Fruit fly (Drosophila melanogaster) whole organism, prepupa: ENCODE data around the gene brm.
A peak's percentile ranks its signal among the peaks of the same experiment; 100 is the strongest.

Experiments used
- CG10669 ChIP-seq: fragments of 200-800 bp; sonication (Bioruptor generic); optimal IDR thresholded peaks from 3 replicates; lab custom pipeline; 2018; ENCODE audit warnings: missing biosample characterization, mild to moderate bottlenecking, missing genetic modification characterization, moderate library complexity
- CG11762 ChIP-seq: fragments of 200-800 bp; sonication (Bioruptor generic); optimal IDR thresholded peaks from 3 replicates; lab custom pipeline; 2016; ENCODE audit warnings: missing biosample characterization, missing genetic modification characterization; ENCODE audit not compliant: insufficient read depth
- CG11902 ChIP-seq: fragments of 200-800 bp; sonication (Bioruptor generic); optimal IDR thresholded peaks from 3 replicates; lab custom pipeline; 2016; ENCODE audit warnings: missing biosample characterization, missing genetic modification characterization
- CG15336 ChIP-seq: fragments of 200-800 bp; sonication (Bioruptor generic); IDR thresholded peaks from 2 replicates; pipeline ENCODE4 v1.3.6; 2022; ENCODE audit warnings: missing biosample characterization, missing genetic modification characterization
- CG31627 ChIP-seq: fragments of 200-800 bp; sonication (Bioruptor generic); optimal IDR thresholded peaks from 3 replicates; lab custom pipeline; 2016; ENCODE audit warnings: missing biosample characterization, missing genetic modification characterization
- CG32006 ChIP-seq: fragments of 200-800 bp; sonication (Bioruptor generic); optimal IDR thresholded peaks from 3 replicates; lab custom pipeline; 2017; ENCODE audit warnings: missing biosample characterization, mild to moderate bottlenecking, missing genetic modification characterization
- CG3919 ChIP-seq: fragments of 200-800 bp; sonication (Bioruptor generic); optimal IDR thresholded peaks from 3 replicates; lab custom pipeline; 2016; ENCODE audit warnings: missing biosample characterization, missing genetic modification characterization
- CG6276 ChIP-seq: fragments of 200-800 bp; sonication (Bioruptor generic); optimal IDR thresholded peaks from 2 replicates; lab custom pipeline; 2017; ENCODE audit warnings: missing biosample characterization, mild to moderate bottlenecking, missing genetic modification characterization
- CG6854 ChIP-seq: fragments of 200-800 bp; sonication (Bioruptor generic); optimal IDR thresholded peaks from 2 replicates; lab custom pipeline; 2017; ENCODE audit warnings: missing biosample characterization, mild to moderate bottlenecking, missing genetic modification characterization
- CG7368 ChIP-seq: fragments of 200-800 bp; sonication (Bioruptor generic); optimal IDR thresholded peaks from 3 replicates; lab custom pipeline; 2016; ENCODE audit warnings: missing biosample characterization, missing genetic modification characterization
- CG8119 ChIP-seq: fragments of 200-800 bp; sonication (Bioruptor generic); IDR thresholded peaks from 3 replicates; pipeline ENCODE4 v1.3.6; 2022; ENCODE audit warnings: missing biosample characterization, missing genetic modification characterization
- CG9139 ChIP-seq: fragments of 200-800 bp; sonication (Bioruptor generic); optimal IDR thresholded peaks from 3 replicates; lab custom pipeline; 2017; ENCODE audit warnings: missing biosample characterization, mild to moderate bottlenecking, missing genetic modification characterization
- Eip75B ChIP-seq: fragments of 200-800 bp; sonication (Bioruptor generic); optimal IDR thresholded peaks from 3 replicates; lab custom pipeline; 2016; ENCODE audit warnings: missing biosample characterization, missing genetic modification characterization
- Eip78C ChIP-seq: fragments of 200-800 bp; sonication (Bioruptor generic); peaks from one replicate; lab custom pipeline; 2016; ENCODE audit warnings: missing biosample characterization, missing genetic modification characterization
- Ets21C ChIP-seq: fragments of 200-800 bp; sonication (Bioruptor generic); optimal IDR thresholded peaks from 3 replicates; lab custom pipeline; 2016; ENCODE audit warnings: missing biosample characterization, missing genetic modification characterization
- Ets96B ChIP-seq: fragments of 200-800 bp; optimal IDR thresholded peaks from 2 replicates; lab custom pipeline; 2019; ENCODE audit warnings: missing biosample characterization, mild to moderate bottlenecking, missing genetic modification characterization, moderate library complexity
- Gug ChIP-seq: fragments of 200-800 bp; sonication (Bioruptor generic); IDR thresholded peaks from 2 replicates; pipeline ENCODE4 v1.3.6; 2022; ENCODE audit warnings: missing biosample characterization, missing genetic modification characterization
- Hr38 ChIP-seq: sonication (Bioruptor generic); optimal IDR thresholded peaks from 2 replicates; lab custom pipeline; 2016; ENCODE audit warnings: missing biosample characterization, missing genetic modification characterization
- Hr4 ChIP-seq: fragments of 200-800 bp; sonication (Bioruptor generic); optimal IDR thresholded peaks from 3 replicates; lab custom pipeline; 2016; ENCODE audit warnings: missing biosample characterization, missing genetic modification characterization
- Lpt ChIP-seq: fragments of 200-800 bp; sonication (Bioruptor generic); optimal IDR thresholded peaks from 3 replicates; lab custom pipeline; 2016; ENCODE audit warnings: missing biosample characterization, missing genetic modification characterization
- Met ChIP-seq: fragments of 200-800 bp; sonication (Bioruptor generic); optimal IDR thresholded peaks from 3 replicates; lab custom pipeline; 2016; ENCODE audit warnings: missing biosample characterization, missing genetic modification characterization
- OdsH ChIP-seq: fragments of 200-800 bp; sonication (Bioruptor generic); optimal IDR thresholded peaks from 3 replicates; lab custom pipeline; 2016; ENCODE audit warnings: missing biosample characterization, missing genetic modification characterization
- Smox ChIP-seq: fragments of 200-800 bp; sonication (Bioruptor generic); optimal IDR thresholded peaks from 3 replicates; lab custom pipeline; 2016; ENCODE audit warnings: missing biosample characterization, missing genetic modification characterization
- Sox102F ChIP-seq: fragments of 200-800 bp; sonication (Bioruptor generic); optimal IDR thresholded peaks from 2 replicates; lab custom pipeline; 2016; ENCODE audit warnings: missing biosample characterization, mild to moderate bottlenecking, missing genetic modification characterization
- acj6 ChIP-seq: fragments of 200-800 bp; sonication (Bioruptor generic); optimal IDR thresholded peaks from 3 replicates; lab custom pipeline; 2016; ENCODE audit warnings: missing biosample characterization, missing genetic modification characterization
- cyc ChIP-seq: fragments of 200-800 bp; sonication (Bioruptor generic); optimal IDR thresholded peaks from 3 replicates; lab custom pipeline; 2016; ENCODE audit warnings: missing biosample characterization, missing genetic modification characterization
- dsx ChIP-seq: fragments of 200-800 bp; optimal IDR thresholded peaks from 3 replicates; lab custom pipeline; 2019; ENCODE audit warnings: missing biosample characterization, mild to moderate bottlenecking, missing genetic modification characterization, moderate library complexity; ENCODE audit not compliant: poor library complexity, severe bottlenecking
- esn ChIP-seq: fragments of 200-800 bp; sonication (Bioruptor generic); optimal IDR thresholded peaks from 2 replicates; lab custom pipeline; 2016; ENCODE audit warnings: missing biosample characterization, mild to moderate bottlenecking, missing genetic modification characterization, moderate library complexity
- fkh ChIP-seq: fragments of 200-800 bp; sonication (Bioruptor generic); optimal IDR thresholded peaks from 3 replicates; lab custom pipeline; 2017; ENCODE audit warnings: missing biosample characterization, mild to moderate bottlenecking, missing genetic modification characterization, moderate library complexity
- salr ChIP-seq, 2 experiments: fragments of 200-800 bp; sonication (Bioruptor generic); optimal IDR thresholded peaks; 3 replicates each; lab custom pipeline; 2016 to 2018; ENCODE audit warnings: missing biosample characterization in 2 of 2, missing genetic modification characterization in 2 of 2, mild to moderate bottlenecking in 1 of 2
- spab ChIP-seq: fragments of 200-800 bp; sonication (Bioruptor generic); optimal IDR thresholded peaks from 2 replicates; lab custom pipeline; 2017; ENCODE audit warnings: missing biosample characterization, mild to moderate bottlenecking, missing genetic modification characterization, missing genetic modification reagents
- svp ChIP-seq: fragments of 200-800 bp; sonication (Bioruptor generic); peaks from one replicate; lab custom pipeline; 2016; ENCODE audit warnings: missing biosample characterization, missing genetic modification characterization
- topi ChIP-seq: fragments of 200-800 bp; sonication (Bioruptor generic); optimal IDR thresholded peaks from 3 replicates; lab custom pipeline; 2016; ENCODE audit warnings: missing biosample characterization, missing genetic modification characterization

The brm gene

DNA sequence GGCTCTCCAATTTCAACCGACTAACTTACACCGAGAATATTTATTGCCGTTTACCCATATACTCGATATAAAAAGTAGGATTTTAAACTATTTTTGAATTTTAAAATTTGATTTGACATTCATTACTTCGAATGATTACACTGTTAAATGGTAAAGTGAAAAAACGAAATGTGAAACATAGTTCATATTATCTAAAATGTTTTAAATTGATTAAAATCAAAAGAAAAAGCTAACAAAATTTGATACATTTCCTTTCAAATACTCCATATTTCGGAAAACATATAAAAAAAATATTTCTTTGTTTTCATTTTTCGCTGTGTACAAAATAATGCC is 35.5 kb upstream of the brm start:
- TF ChIP-seq svp (GFP tag; lab: Kevin White, UChicago) (peak; percentile 70), topi (GFP tag; lab: Kevin White, UChicago) (peak; percentile 41), CG3919 (GFP tag; lab: Kevin White, UChicago) (peak; percentile 5), CG8119 (GFP tag; lab: Robert Waterston, UW) (no peak), Sox102F (no peak), CG15336 (GFP tag; lab: Robert Waterston, UW) (0 out of 2 replicates have a peak, but pooled peaks have one; percentile 14), Eip78C (GFP tag; lab: Kevin White, UChicago) (peak; percentile 49), Met (peak; percentile 6), Gug (no peak), CG9139 (no peak), esn (GFP tag; lab: Kevin White, UChicago) (peak; percentile 36), CG32006 (GFP tag; lab: Kevin White, UChicago) (peak; percentile 14)

DNA sequence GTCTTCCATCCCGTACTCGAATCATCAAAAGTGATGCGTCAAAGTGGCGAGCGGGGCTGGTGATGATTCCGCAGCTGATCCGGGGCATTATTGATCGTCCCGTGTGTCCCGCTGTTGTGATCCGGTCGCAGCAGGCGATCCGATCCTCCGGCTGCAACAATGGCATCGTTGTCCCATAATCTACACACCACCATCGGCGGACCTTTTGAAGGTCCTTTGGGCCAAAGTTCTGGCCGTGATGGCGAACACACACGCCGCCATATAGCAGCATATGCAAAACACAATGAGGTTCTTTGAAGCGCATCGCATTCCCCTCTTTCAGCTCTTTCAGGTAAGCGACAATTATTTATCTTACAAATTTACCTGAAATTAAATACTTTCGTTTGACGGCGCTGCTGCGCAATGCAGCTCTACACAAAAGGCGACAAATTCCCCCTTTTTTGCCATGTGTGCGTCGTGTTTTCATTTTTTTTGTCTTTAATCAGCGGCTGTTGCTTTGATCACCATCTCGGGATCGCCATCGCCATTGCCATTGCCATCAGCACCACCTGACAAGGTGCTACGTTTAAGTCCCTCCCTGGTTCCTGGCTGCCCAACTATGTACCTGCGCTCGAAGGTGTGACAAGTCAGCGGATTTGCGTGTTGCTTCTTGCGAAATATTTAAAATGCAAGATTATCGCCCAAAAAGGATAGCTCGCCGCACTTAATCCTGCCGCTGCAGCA is 35.0 kb upstream of the brm start:
- TF ChIP-seq Ets21C (GFP tag; lab: Kevin White, UChicago) (no peak), CG11902 (GFP tag; lab: Kevin White, UChicago) (no peak), CG31627 (GFP tag; lab: Kevin White, UChicago) (no peak), Lpt (GFP tag; lab: Kevin White, UChicago) (no peak), Eip75B (GFP tag; lab: Kevin White, UChicago) (no peak), CG6276 (GFP tag; lab: Kevin White, UChicago) (no peak), svp (GFP tag; lab: Kevin White, UChicago) (no peak), CG9139 (no peak), CG11762 (no peak)
- TF ChIP-seq, all 60 proteins: peak for 0

dm6 chr3L:16016911-16017310 is 34.2 kb upstream of the brm start:
- TF ChIP-seq cyc (GFP tag; lab: Kevin White, UChicago) (peak; percentile 6), CG8119 (GFP tag; lab: Robert Waterston, UW) (no peak), Met (peak; percentile 27), dsx (no peak), Hr4 (GFP tag; lab: Kevin White, UChicago) (no peak), CG32006 (GFP tag; lab: Kevin White, UChicago) (peak; percentile 10), CG7368 (GFP tag; lab: Kevin White, UChicago) (no peak), CG11762 (no peak), Eip78C (GFP tag; lab: Kevin White, UChicago) (peak; percentile 78), Ets96B (tag; lab: Kevin White, UChicago) (peak; percentile 20), Smox (GFP tag; lab: Kevin White, UChicago) (peak; percentile 23), Hr38 (GFP tag; lab: Kevin White, UChicago) (no peak), salr (GFP tag; optimal IDR thresholded peaks at IDR 0.05; lab: Kevin White, UChicago) (peak in 1 of 2 experiments; percentile 1), spab (GFP tag; lab: Kevin White, UChicago) (no peak), topi (GFP tag; lab: Kevin White, UChicago) (peak; percentile 56), CG10669 (GFP tag; lab: Kevin White, UChicago) (peak; percentile 8), OdsH (GFP tag; lab: Kevin White, UChicago) (peak; percentile 2), CG6854 (GFP tag; lab: Kevin White, UChicago) (no peak), fkh (GFP tag; lab: Kevin White, UChicago) (no peak), esn (GFP tag; lab: Kevin White, UChicago) (peak; percentile 25), acj6 (GFP tag; lab: Kevin White, UChicago) (peak; percentile 22)
